Fruit fly (Drosophila melanogaster): Measurements from ENCODE around the gene CG13901.
A peak's percentile ranks its signal among the peaks of the same experiment; 100 is the strongest.

Gene CG13901

dm6 chr3L:824444-824843 lies 13.2 kb downstream of the CG13901 start (continued):
- TF ChIP-seq CG6683 (GFP tag; optimal IDR thresholded peaks at IDR 0.05), result no peak
- no peak for TF ChIP-seq kay (GFP tag; optimal IDR thresholded peaks at IDR 0.05)
- no peak for TF ChIP-seq CG1529 (GFP tag; optimal IDR thresholded peaks at IDR 0.05)
- TF ChIP-seq dmrt11E (tag; optimal IDR thresholded peaks at IDR 0.05), result no peak
- TF ChIP-seq Antp (GFP tag; optimal IDR thresholded peaks at IDR 0.05), result peak; percentile 19
- TF ChIP-seq CG6689 (GFP tag; IDR thresholded peaks at IDR 0.05), result 0 out of 2 replicates have a peak, but pooled peaks have one; percentile 25
- TF ChIP-seq CG15696 (tag; optimal IDR thresholded peaks at IDR 0.05), result no peak
- peak; percentile 82 for TF ChIP-seq sens (GFP tag)
- no peak for TF ChIP-seq pita (GFP tag; optimal IDR thresholded peaks at IDR 0.05)
- TF ChIP-seq CG12236 (GFP tag; optimal IDR thresholded peaks at IDR 0.05), result no peak
- no peak for TF ChIP-seq pnt (GFP tag; optimal IDR thresholded peaks at IDR 0.05)
- no peak for TF ChIP-seq jumu (GFP tag; optimal IDR thresholded peaks at IDR 0.05)
- TF ChIP-seq ase (GFP tag; IDR thresholded peaks at IDR 0.05), result no peak
- no peak for TF ChIP-seq Ada2b (GFP tag; IDR thresholded peaks at IDR 0.05)
- TF ChIP-seq CG31441 (GFP tag; IDR thresholded peaks at IDR 0.05), result peak; percentile 60
- no peak for TF ChIP-seq mam (GFP tag; optimal IDR thresholded peaks at IDR 0.05)
- TF ChIP-seq CG18262 (tag; optimal IDR thresholded peaks at IDR 0.05), result peak; percentile 46
- TF ChIP-seq CG5953 (GFP tag; IDR thresholded peaks at IDR 0.05), result 0 out of 2 replicates have a peak, but pooled peaks have one; percentile 22
- peak; percentile 36; the same call in 1 of the 2 replicates for TF ChIP-seq vvl (GFP tag; IDR thresholded peaks at IDR 0.05)
- TF ChIP-seq Side (GFP tag; optimal IDR thresholded peaks at IDR 0.05), result no peak
- TF ChIP-seq pho (GFP tag; optimal IDR thresholded peaks at IDR 0.05), result no peak
- TF ChIP-seq lmd (GFP tag; IDR thresholded peaks at IDR 0.05), result peak; percentile 45; the same call in 1 of the 2 replicates
- no peak for TF ChIP-seq CG9797 (GFP tag; optimal IDR thresholded peaks at IDR 0.05)
- TF ChIP-seq Gsc (GFP tag; IDR thresholded peaks at IDR 0.05), result no peak
- peak; percentile 48 for TF ChIP-seq CG1233 (GFP tag; optimal IDR thresholded peaks at IDR 0.05)
- no peak for TF ChIP-seq CG17328 (GFP tag; IDR thresholded peaks at IDR 0.05)
- TF ChIP-seq Awh (GFP tag; IDR thresholded peaks at IDR 0.05), result no peak
- TF ChIP-seq CG17802 (tag; optimal IDR thresholded peaks at IDR 0.05), result no peak
- TF ChIP-seq CG17829 (tag; optimal IDR thresholded peaks at IDR 0.05), result peak; percentile 40
- TF ChIP-seq B-H1 (GFP tag; IDR thresholded peaks at IDR 0.05), result no peak; the same call in 2 of the 3 replicates
- no peak for TF ChIP-seq sim (GFP tag; IDR thresholded peaks at IDR 0.05)
- TF ChIP-seq Gug (GFP tag; IDR thresholded peaks at IDR 0.05), result no peak
- TF ChIP-seq ci (GFP tag; IDR thresholded peaks at IDR 0.05), result peak; percentile 53; the same call in 2 of the 3 replicates
- TF ChIP-seq Sox100B (GFP tag; optimal IDR thresholded peaks at IDR 0.05), result no peak
- no peak for TF ChIP-seq Atf-2 (GFP tag; optimal IDR thresholded peaks at IDR 0.05)
- TF ChIP-seq seq (GFP tag; IDR thresholded peaks at IDR 0.05), result no peak
- TF ChIP-seq Ets65A (GFP tag), result peak; percentile 88
- no peak for TF ChIP-seq Opbp (GFP tag; IDR thresholded peaks at IDR 0.05; ENCODE audit: partially characterized antibody)
- no peak for TF ChIP-seq disco-r (GFP tag; optimal IDR thresholded peaks at IDR 0.05)
- no peak for TF ChIP-seq CG43689 (GFP tag; IDR thresholded peaks at IDR 0.05)
- peak in 1 of 2 experiments; percentile 7 for TF ChIP-seq Pdp1 (GFP tag; optimal IDR thresholded peaks at IDR 0.05)
- TF ChIP-seq nerfin-1 (tag; optimal IDR thresholded peaks at IDR 0.05), result peak; percentile 38
- no peak for TF ChIP-seq Chrac-16 (GFP tag; optimal IDR thresholded peaks at IDR 0.05)
- TF ChIP-seq nmo (GFP tag; optimal IDR thresholded peaks at IDR 0.05), result peak; percentile 29
- TF ChIP-seq B-H2 (GFP tag; optimal IDR thresholded peaks at IDR 0.05), result no peak
- TF ChIP-seq row (GFP tag; IDR thresholded peaks at IDR 0.05), result 0 out of 3 replicates have a peak, but pooled peaks have one; percentile 26
- TF ChIP-seq klu (GFP tag; IDR thresholded peaks at IDR 0.05), result no peak
- no peak for TF ChIP-seq CG7271 (tag; optimal IDR thresholded peaks at IDR 0.05)
- TF ChIP-seq bsh (GFP tag; optimal IDR thresholded peaks at IDR 0.05), result peak; percentile 41 to 72
- peak; percentile 37 for TF ChIP-seq az2 (GFP tag; optimal IDR thresholded peaks at IDR 0.05)
- no peak for TF ChIP-seq Myb (GFP tag; optimal IDR thresholded peaks at IDR 0.05)
- TF ChIP-seq HLH54F (GFP tag; optimal IDR thresholded peaks at IDR 0.05), result no peak
- TF ChIP-seq zf30C (GFP tag; optimal IDR thresholded peaks at IDR 0.05), result peak; percentile 11

Measured in whole organism, embryonic.